Fruit fly (Drosophila melanogaster): ENCODE measurements around the gene CG13051.
A peak's percentile ranks its signal among the peaks of the same experiment; 100 is the strongest.

DNA sequence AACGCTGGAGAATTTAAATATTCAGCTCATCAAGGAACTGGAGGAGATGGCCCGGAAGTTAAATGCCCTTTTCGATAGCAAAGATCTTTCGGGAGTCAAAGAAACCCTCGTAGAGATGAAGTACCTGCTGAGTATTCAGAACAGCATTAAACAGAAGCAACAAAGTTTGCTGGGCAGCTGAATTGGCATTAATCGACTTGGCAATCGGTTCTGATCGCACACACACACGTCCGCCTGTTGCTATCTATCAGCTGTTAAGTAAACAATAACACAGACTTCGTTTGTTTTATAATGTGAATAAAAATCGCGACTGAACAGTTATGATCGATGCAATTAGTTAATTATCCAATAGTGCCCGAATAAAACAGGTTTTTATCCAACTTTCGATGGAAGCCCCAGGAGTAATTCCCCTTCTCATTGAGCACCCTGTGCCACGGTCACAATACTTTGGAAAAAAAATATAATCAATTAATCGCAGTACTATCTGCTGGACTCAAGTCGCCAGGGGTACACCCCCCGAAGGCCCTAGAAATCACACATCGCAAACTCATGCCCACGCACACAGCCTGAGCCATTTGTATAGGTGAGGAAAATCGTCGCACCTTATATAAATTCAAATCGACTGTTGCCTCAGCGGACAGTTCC is 30.9 kb downstream of the CG13051 start:
- TF ChIP-seq topi (GFP tag; optimal IDR thresholded peaks at IDR 0.05) (no peak), Sox15 (GFP tag; optimal IDR thresholded peaks at IDR 0.05) (no peak), CG6792 (GFP tag; optimal IDR thresholded peaks at IDR 0.05) (no peak), Gug (GFP tag; IDR thresholded peaks at IDR 0.05) (no peak), Lpt (GFP tag; optimal IDR thresholded peaks at IDR 0.05) (no peak), Hr39 (GFP tag; optimal IDR thresholded peaks at IDR 0.05) (no peak), svp (GFP tag) (peak; percentile 86), CG6808 (GFP tag; optimal IDR thresholded peaks at IDR 0.05) (peak; percentile 0), CG4318 (GFP tag; optimal IDR thresholded peaks at IDR 0.05) (no peak), ss (GFP tag; optimal IDR thresholded peaks at IDR 0.05) (no peak), Eip93F (GFP tag; optimal IDR thresholded peaks at IDR 0.05) (no peak)

All from whole organism, prepupa.